Fruit fly (Drosophila melanogaster): ENCODE results near the gene CG34448.

Gene CG34448

dm6 chr2L:2380805-2381204 lies 37.0 kb downstream of the CG34448 start, which contains the start of gene Eogt (continued):
- TF ChIP-seq BtbVII (GFP tag; optimal IDR thresholded peaks at IDR 0.05) (peak; percentile 67), HmgZ (tag; optimal IDR thresholded peaks at IDR 0.05) (peak; percentile 95), gce (GFP tag; IDR thresholded peaks at IDR 0.05) (peak; percentile 95), CG31441 (GFP tag; IDR thresholded peaks at IDR 0.05) (peak; percentile 86), CG11085 (GFP tag; IDR thresholded peaks at IDR 0.05) (peak; percentile 92), Elba2 (GFP tag; optimal IDR thresholded peaks at IDR 0.05) (peak; percentile 68), CG18764 (GFP tag; optimal IDR thresholded peaks at IDR 0.05) (peak; percentile 82), Rx (GFP tag; IDR thresholded peaks at IDR 0.05) (peak; percentile 94), CG15601 (tag; optimal IDR thresholded peaks at IDR 0.05) (peak; percentile 91), CG9932 (GFP tag; IDR thresholded peaks at IDR 0.05) (peak; percentile 95), emc (GFP tag; optimal IDR thresholded peaks at IDR 0.05) (peak; percentile 32), HLHmδ (GFP tag; optimal IDR thresholded peaks at IDR 0.05) (no peak), CG7357 (GFP tag; IDR thresholded peaks at IDR 0.05) (peak; percentile 90), E2f1 (GFP tag; IDR thresholded peaks at IDR 0.05) (peak; percentile 98), CG14050 (GFP tag; IDR thresholded peaks at IDR 0.05) (peak; percentile 94), CG1603 (tag; optimal IDR thresholded peaks at IDR 0.05) (peak; percentile 98), crc (GFP tag; optimal IDR thresholded peaks at IDR 0.05) (peak; percentile 49), Blimp-1 (GFP tag; optimal IDR thresholded peaks at IDR 0.05) (peak; percentile 82), CG30403 (GFP tag; optimal IDR thresholded peaks at IDR 0.05) (peak; percentile 94), MBD-R2 (GFP tag; IDR thresholded peaks at IDR 0.05) (peak; percentile 95), sd (tag; optimal IDR thresholded peaks at IDR 0.05) (peak; percentile 95), chif (GFP tag; optimal IDR thresholded peaks at IDR 0.05) (peak; percentile 69 to 90), CG32767 (GFP tag; IDR thresholded peaks at IDR 0.05) (peak; percentile 94), CG17568 (GFP tag; optimal IDR thresholded peaks at IDR 0.05) (no peak), Nf-YA (GFP tag; IDR thresholded peaks at IDR 0.05) (peak; percentile 94), Doc2 (GFP tag; IDR thresholded peaks at IDR 0.05) (0 out of 2 replicates have a peak, but pooled peaks have one; percentile 67), sug (tag; optimal IDR thresholded peaks at IDR 0.05) (peak; percentile 85), bsh (GFP tag; optimal IDR thresholded peaks at IDR 0.05) (peak in 1 of 2 experiments; percentile 96), Awh (GFP tag; IDR thresholded peaks at IDR 0.05) (peak; percentile 96), fu2 (GFP tag; optimal IDR thresholded peaks at IDR 0.05) (peak; percentile 63), Nf-YC (tag; optimal IDR thresholded peaks at IDR 0.05) (peak; percentile 72), CG7839 (tag; optimal IDR thresholded peaks at IDR 0.05) (peak; percentile 96), Usf (GFP tag; optimal IDR thresholded peaks at IDR 0.05) (peak; percentile 94), Dek (tag; optimal IDR thresholded peaks at IDR 0.05) (peak; percentile 94), CG8944 (GFP tag; optimal IDR thresholded peaks at IDR 0.05) (peak; percentile 68), Scr (GFP tag; IDR thresholded peaks at IDR 0.05; ENCODE audit: partially characterized antibody) (peak; percentile 34; the same call in 1 of the 2 replicates), CG6689 (GFP tag; IDR thresholded peaks at IDR 0.05) (peak; percentile 97), Max (GFP tag; optimal IDR thresholded peaks at IDR 0.05) (peak; percentile 80), CG8924 (tag; optimal IDR thresholded peaks at IDR 0.05) (peak; percentile 94), gro (GFP tag; optimal IDR thresholded peaks at IDR 0.05) (peak; percentile 27), Nf-YB (GFP tag; optimal IDR thresholded peaks at IDR 0.05) (peak; percentile 77), vnd (GFP tag; IDR thresholded peaks at IDR 0.05; ENCODE audit: partially characterized antibody) (no peak), jumu (GFP tag; optimal IDR thresholded peaks at IDR 0.05) (peak; percentile 53), Atf6 (GFP tag; IDR thresholded peaks at IDR 0.05) (peak; percentile 94), CG17328 (GFP tag; IDR thresholded peaks at IDR 0.05) (peak; percentile 99), CG12769 (tag; optimal IDR thresholded peaks at IDR 0.05) (peak; percentile 97), dmrt99B (tag; optimal IDR thresholded peaks at IDR 0.05) (peak; percentile 90), CG5953 (GFP tag; IDR thresholded peaks at IDR 0.05) (peak; percentile 94), CG7963 (GFP tag; IDR thresholded peaks at IDR 0.05; ENCODE audit: partially characterized antibody) (no peak), en (GFP tag; optimal IDR thresholded peaks at IDR 0.05) (peak; percentile 25), D19A (tag; optimal IDR thresholded peaks at IDR 0.05) (peak; percentile 86)
